Worm (Caenorhabditis elegans) whole organism, mixed stage, embryonic: ENCODE results near the gene pqn-54.

Experiments
- ceh-39 ChIP-seq: fragments of 150-350 bp; optimal IDR thresholded peaks from 2 replicates; lab custom pipeline; 2014; ENCODE audit warnings: missing biosample characterization, missing genetic modification characterization
- ham-2 ChIP-seq: fragments of 200-800 bp; sonication (Bioruptor generic); optimal IDR thresholded peaks from 2 replicates; lab custom pipeline; 2018; ENCODE audit warnings: mild to moderate bottlenecking, missing genetic modification characterization, missing compliant biosample characterization
- lin-13 ChIP-seq: fragments of 150-350 bp; optimal IDR thresholded peaks from 2 replicates; lab custom pipeline; 2014; ENCODE audit warnings: missing biosample characterization, missing genetic modification characterization
- lin-32 ChIP-seq: fragments of 200-800 bp; sonication (Bioruptor generic); optimal IDR thresholded peaks from 2 replicates; lab custom pipeline; 2018; ENCODE audit warnings: mild to moderate bottlenecking, missing genetic modification characterization, missing compliant biosample characterization
- mep-1 ChIP-seq: fragments of 150-350 bp; optimal IDR thresholded peaks from 2 replicates; lab custom pipeline; 2017; ENCODE audit warnings: missing biosample characterization, missing genetic modification reagents, missing genetic modification characterization, inconsistent platforms
- nhr-76 ChIP-seq: sonication (generic microtip); optimal IDR thresholded peaks from 2 replicates; lab custom pipeline; 2017; ENCODE audit warnings: missing biosample characterization, missing genetic modification characterization
- sem-2 ChIP-seq: fragments of 200-800 bp; sonication (Bioruptor generic); optimal IDR thresholded peaks from 2 replicates; lab custom pipeline; 2018; ENCODE audit warnings: mild to moderate bottlenecking, missing genetic modification characterization, missing compliant biosample characterization
- unc-62 ChIP-seq: fragments of 150-350 bp; optimal IDR thresholded peaks from 2 replicates; lab custom pipeline; 2014; ENCODE audit warnings: missing biosample characterization, missing genetic modification reagents, missing genetic modification characterization
- ztf-11 ChIP-seq: fragments of 150-350 bp; optimal IDR thresholded peaks from 2 replicates; lab custom pipeline; 2014; ENCODE audit warnings: missing biosample characterization, missing genetic modification characterization

- TF ChIP-seq lin-13 (tag; lab: Kevin White, UChicago) (no peak), ceh-39 (tag; lab: Kevin White, UChicago) (no peak), unc-62 (no peak), sem-2 (GFP tag; lab: Kevin White, UChicago) (no peak), nhr-76 (tag; lab: Kevin White, UChicago) (no peak), mep-1 (tag; lab: Kevin White, UChicago) (no peak), ham-2 (GFP tag; lab: Kevin White, UChicago) (no peak), ztf-11 (tag; lab: Kevin White, UChicago) (no peak), lin-32 (no peak)
Measured at ce11 chrV:1435106-1435505, 29.7 kb upstream of the pqn-54 start.
